Worm (Caenorhabditis elegans) whole organism, L4/young adult: Measurements from ENCODE around the gene T21D9.2.

Experiments
- W03F9.2 ChIP-seq: fragments of 150-350 bp; optimal IDR thresholded peaks from 2 replicates; lab custom pipeline; 2014; ENCODE audit warnings: missing biosample characterization, missing genetic modification characterization
- dao-5 ChIP-seq: sonication (generic microtip); optimal IDR thresholded peaks from 2 replicates; lab custom pipeline; 2016; ENCODE audit warnings: missing genotype, missing genetic modification characterization, moderate library complexity, missing compliant biosample characterization
- him-1 ChIP-seq: sonication (generic microtip); optimal IDR thresholded peaks from 2 replicates; lab custom pipeline; 2016; ENCODE audit warnings: missing genotype, missing genetic modification reagents, missing genetic modification characterization, missing compliant biosample characterization

- no peak for TF ChIP-seq W03F9.2 (tag; lab: Kevin White, UChicago)
- TF ChIP-seq him-1 (tag; lab: Kevin White, UChicago) = no peak
- no peak for TF ChIP-seq dao-5
Observed at ce11 chrX:2064730-2065129, 32.0 kb downstream of the T21D9.2 start, which contains the start of gene F49H12.7.
